Fruit fly (Drosophila melanogaster) whole organism, prepupa: ENCODE results near the gene CG14137.

ENCODE experiments used
- Blimp-1 ChIP-seq: fragments of 200-800 bp; sonication (Bioruptor generic); optimal IDR thresholded peaks from 3 replicates; lab custom pipeline; 2017; ENCODE audit warnings: missing biosample characterization, missing genetic modification characterization, mild to moderate bottlenecking, moderate library complexity, missing genetic modification reagents
- CG10669 ChIP-seq: fragments of 200-800 bp; sonication (Bioruptor generic); optimal IDR thresholded peaks from 3 replicates; lab custom pipeline; 2018; ENCODE audit warnings: missing biosample characterization, mild to moderate bottlenecking, missing genetic modification characterization, moderate library complexity
- CG11294 ChIP-seq: fragments of 200-800 bp; sonication (Bioruptor generic); IDR thresholded peaks from 2 replicates; pipeline ENCODE4 v1.3.6; 2022; ENCODE audit warnings: missing biosample characterization, missing genetic modification characterization
- CG1621 ChIP-seq: fragments of 200-800 bp; sonication (Bioruptor generic); optimal IDR thresholded peaks from 3 replicates; lab custom pipeline; 2018; ENCODE audit warnings: missing biosample characterization, mild to moderate bottlenecking, missing genetic modification characterization
- CG16779 ChIP-seq: fragments of 200-800 bp; sonication (Bioruptor generic); optimal IDR thresholded peaks from 3 replicates; lab custom pipeline; 2017; ENCODE audit warnings: missing biosample characterization, mild to moderate bottlenecking, missing genetic modification characterization
- CG3032 ChIP-seq: fragments of 200-800 bp; optimal IDR thresholded peaks from 2 replicates; lab custom pipeline; 2019; ENCODE audit warnings: missing biosample characterization, mild to moderate bottlenecking, missing genetic modification characterization, moderate library complexity
- CG31627 ChIP-seq: fragments of 200-800 bp; sonication (Bioruptor generic); optimal IDR thresholded peaks from 3 replicates; lab custom pipeline; 2016; ENCODE audit warnings: missing biosample characterization, missing genetic modification characterization
- CG4318 ChIP-seq: fragments of 200-800 bp; sonication (Bioruptor generic); optimal IDR thresholded peaks from 3 replicates; lab custom pipeline; 2017; ENCODE audit warnings: missing biosample characterization, mild to moderate bottlenecking, missing genetic modification characterization
- CG6163 ChIP-seq: fragments of 200-800 bp; sonication (Bioruptor generic); IDR thresholded peaks from 3 replicates; pipeline ENCODE4 v1.3.6; 2022; ENCODE audit warnings: missing biosample characterization, missing genetic modification characterization
- CG6792 ChIP-seq: fragments of 200-800 bp; sonication (Bioruptor generic); optimal IDR thresholded peaks from 3 replicates; lab custom pipeline; 2016; ENCODE audit warnings: missing biosample characterization, missing genetic modification characterization
- CG6808 ChIP-seq: fragments of 200-800 bp; sonication (Bioruptor generic); optimal IDR thresholded peaks from 3 replicates; lab custom pipeline; 2017; ENCODE audit warnings: missing biosample characterization, missing genetic modification characterization, mild to moderate bottlenecking, moderate library complexity, missing genetic modification reagents
- CG7368 ChIP-seq: fragments of 200-800 bp; sonication (Bioruptor generic); optimal IDR thresholded peaks from 3 replicates; lab custom pipeline; 2016; ENCODE audit warnings: missing biosample characterization, missing genetic modification characterization
- CG8319 ChIP-seq: fragments of 200-800 bp; sonication (Bioruptor generic); optimal IDR thresholded peaks from 3 replicates; lab custom pipeline; 2016; ENCODE audit warnings: missing biosample characterization, missing genetic modification characterization
- CG9139 ChIP-seq: fragments of 200-800 bp; sonication (Bioruptor generic); optimal IDR thresholded peaks from 3 replicates; lab custom pipeline; 2017; ENCODE audit warnings: missing biosample characterization, mild to moderate bottlenecking, missing genetic modification characterization
- Eip75B ChIP-seq: fragments of 200-800 bp; sonication (Bioruptor generic); optimal IDR thresholded peaks from 3 replicates; lab custom pipeline; 2016; ENCODE audit warnings: missing biosample characterization, missing genetic modification characterization
- Eip78C ChIP-seq: fragments of 200-800 bp; sonication (Bioruptor generic); peaks from one replicate; lab custom pipeline; 2016; ENCODE audit warnings: missing biosample characterization, missing genetic modification characterization
- Ets21C ChIP-seq: fragments of 200-800 bp; sonication (Bioruptor generic); optimal IDR thresholded peaks from 3 replicates; lab custom pipeline; 2016; ENCODE audit warnings: missing biosample characterization, missing genetic modification characterization
- Ets96B ChIP-seq: fragments of 200-800 bp; optimal IDR thresholded peaks from 2 replicates; lab custom pipeline; 2019; ENCODE audit warnings: missing biosample characterization, mild to moderate bottlenecking, missing genetic modification characterization, moderate library complexity
- Hr39 ChIP-seq: fragments of 200-800 bp; sonication (Bioruptor generic); optimal IDR thresholded peaks from 2 replicates; lab custom pipeline; 2016; ENCODE audit warnings: missing biosample characterization, missing genetic modification characterization
- Hr4 ChIP-seq: fragments of 200-800 bp; sonication (Bioruptor generic); optimal IDR thresholded peaks from 3 replicates; lab custom pipeline; 2016; ENCODE audit warnings: missing biosample characterization, missing genetic modification characterization
- Lpt ChIP-seq: fragments of 200-800 bp; sonication (Bioruptor generic); optimal IDR thresholded peaks from 3 replicates; lab custom pipeline; 2016; ENCODE audit warnings: missing biosample characterization, missing genetic modification characterization
- Met ChIP-seq: fragments of 200-800 bp; sonication (Bioruptor generic); optimal IDR thresholded peaks from 3 replicates; lab custom pipeline; 2016; ENCODE audit warnings: missing biosample characterization, missing genetic modification characterization
- OdsH ChIP-seq: fragments of 200-800 bp; sonication (Bioruptor generic); optimal IDR thresholded peaks from 3 replicates; lab custom pipeline; 2016; ENCODE audit warnings: missing biosample characterization, missing genetic modification characterization
- Smox ChIP-seq: fragments of 200-800 bp; sonication (Bioruptor generic); optimal IDR thresholded peaks from 3 replicates; lab custom pipeline; 2016; ENCODE audit warnings: missing biosample characterization, missing genetic modification characterization
- Sox102F ChIP-seq: fragments of 200-800 bp; sonication (Bioruptor generic); optimal IDR thresholded peaks from 2 replicates; lab custom pipeline; 2016; ENCODE audit warnings: missing biosample characterization, mild to moderate bottlenecking, missing genetic modification characterization
- Sox14 ChIP-seq: fragments of 200-800 bp; sonication (Bioruptor generic); optimal IDR thresholded peaks from 3 replicates; lab custom pipeline; 2016; ENCODE audit warnings: missing biosample characterization, missing genetic modification characterization
- Sox15 ChIP-seq: fragments of 200-800 bp; sonication (Bioruptor generic); optimal IDR thresholded peaks from 3 replicates; lab custom pipeline; 2016; ENCODE audit warnings: missing biosample characterization, missing genetic modification characterization
- acj6 ChIP-seq: fragments of 200-800 bp; sonication (Bioruptor generic); optimal IDR thresholded peaks from 3 replicates; lab custom pipeline; 2016; ENCODE audit warnings: missing biosample characterization, missing genetic modification characterization
- cyc ChIP-seq: fragments of 200-800 bp; sonication (Bioruptor generic); optimal IDR thresholded peaks from 3 replicates; lab custom pipeline; 2016; ENCODE audit warnings: missing biosample characterization, missing genetic modification characterization
- dac ChIP-seq: fragments of 200-800 bp; sonication (Bioruptor generic); optimal IDR thresholded peaks from 2 replicates; lab custom pipeline; 2017; ENCODE audit warnings: missing biosample characterization, mild to moderate bottlenecking, missing genetic modification characterization
- dsx ChIP-seq: fragments of 200-800 bp; optimal IDR thresholded peaks from 3 replicates; lab custom pipeline; 2019; ENCODE audit warnings: missing biosample characterization, mild to moderate bottlenecking, missing genetic modification characterization, moderate library complexity; ENCODE audit not compliant: poor library complexity, severe bottlenecking
- eg ChIP-seq: fragments of 200-800 bp; sonication (Bioruptor generic); IDR thresholded peaks from 3 replicates; pipeline ENCODE4 v1.3.6; 2022; ENCODE audit warnings: missing biosample characterization, missing genetic modification characterization
- esn ChIP-seq: fragments of 200-800 bp; sonication (Bioruptor generic); optimal IDR thresholded peaks from 2 replicates; lab custom pipeline; 2016; ENCODE audit warnings: missing biosample characterization, mild to moderate bottlenecking, missing genetic modification characterization, moderate library complexity
- fd85E ChIP-seq: fragments of 200-800 bp; sonication (Bioruptor generic); optimal IDR thresholded peaks from 3 replicates; lab custom pipeline; 2016; ENCODE audit warnings: missing biosample characterization, missing genetic modification characterization
- fkh ChIP-seq: fragments of 200-800 bp; sonication (Bioruptor generic); optimal IDR thresholded peaks from 3 replicates; lab custom pipeline; 2017; ENCODE audit warnings: missing biosample characterization, mild to moderate bottlenecking, missing genetic modification characterization, moderate library complexity
- net ChIP-seq: fragments of 200-800 bp; sonication (Bioruptor generic); optimal IDR thresholded peaks from 3 replicates; lab custom pipeline; 2016; ENCODE audit warnings: missing biosample characterization, missing genetic modification characterization
- salr ChIP-seq, 2 experiments: fragments of 200-800 bp; sonication (Bioruptor generic); optimal IDR thresholded peaks; 3 replicates each; lab custom pipeline; 2016 to 2018; ENCODE audit warnings: missing biosample characterization in 2 of 2, missing genetic modification characterization in 2 of 2, mild to moderate bottlenecking in 1 of 2
- ss ChIP-seq, 2 experiments: fragments of 200-800 bp; sonication (Bioruptor generic); optimal IDR thresholded peaks; 2 replicates in 1 of 2; 3 replicates in 1 of 2; lab custom pipeline; 2017 to 2018; ENCODE audit warnings: mild to moderate bottlenecking in 2 of 2, missing biosample characterization in 2 of 2, missing genetic modification characterization in 2 of 2, moderate library complexity in 1 of 2
- svp ChIP-seq: fragments of 200-800 bp; sonication (Bioruptor generic); peaks from one replicate; lab custom pipeline; 2016; ENCODE audit warnings: missing biosample characterization, missing genetic modification characterization
- topi ChIP-seq: fragments of 200-800 bp; sonication (Bioruptor generic); optimal IDR thresholded peaks from 3 replicates; lab custom pipeline; 2016; ENCODE audit warnings: missing biosample characterization, missing genetic modification characterization
- vri ChIP-seq: fragments of 200-800 bp; sonication (Bioruptor generic); optimal IDR thresholded peaks from 3 replicates; lab custom pipeline; 2016; ENCODE audit warnings: missing biosample characterization, mild to moderate bottlenecking, missing genetic modification characterization

The CG14137 gene

dm6 chr3L:11634551-11634950 is 34.7 kb upstream of the CG14137 start (continued):
- peak; percentile 75 to 77 for TF ChIP-seq ss (GFP tag; optimal IDR thresholded peaks at IDR 0.05; lab: Kevin White, UChicago)
- TF ChIP-seq fkh (GFP tag; lab: Kevin White, UChicago), result no peak
- TF ChIP-seq Sox15 (GFP tag; lab: Kevin White, UChicago), result no peak
- no peak for TF ChIP-seq CG6792 (GFP tag; lab: Kevin White, UChicago)
- TF ChIP-seq CG11294 (GFP tag; lab: Robert Waterston, UW), result no peak
- TF ChIP-seq salr (GFP tag; optimal IDR thresholded peaks at IDR 0.05; lab: Kevin White, UChicago), result no peak
- peak; percentile 71 for TF ChIP-seq CG1621 (tag; lab: Kevin White, UChicago)
- TF ChIP-seq eg (GFP tag; lab: Robert Waterston, UW), result peak; percentile 85; the same call in 2 of the 3 replicates
- TF ChIP-seq Hr4 (GFP tag; lab: Kevin White, UChicago), result peak; percentile 29
- peak; percentile 42 for TF ChIP-seq CG10669 (GFP tag; lab: Kevin White, UChicago)
- no peak for TF ChIP-seq fd85E (GFP tag; lab: Kevin White, UChicago)
- TF ChIP-seq CG3032 (tag; lab: Kevin White, UChicago), result peak; percentile 52
- TF ChIP-seq esn, result peak; percentile 0
- no peak for TF ChIP-seq CG7368 (GFP tag; lab: Kevin White, UChicago)
- no peak for TF ChIP-seq acj6 (GFP tag; lab: Kevin White, UChicago)
- TF ChIP-seq CG16779 (tag; lab: Kevin White, UChicago), result peak; percentile 82
- peak; percentile 75 for TF ChIP-seq Ets96B (tag; lab: Kevin White, UChicago)
- no peak for TF ChIP-seq Blimp-1 (GFP tag; lab: Kevin White, UChicago)
- TF ChIP-seq CG6163 (GFP tag; lab: Robert Waterston, UW), result peak; percentile 82; the same call in 2 of the 3 replicates
- TF ChIP-seq CG31627 (GFP tag; lab: Kevin White, UChicago), result no peak
- TF ChIP-seq CG6808 (GFP tag; lab: Kevin White, UChicago), result peak; percentile 78
- no peak for TF ChIP-seq Met (GFP tag; lab: Kevin White, UChicago)
- TF ChIP-seq topi (GFP tag; lab: Kevin White, UChicago), result no peak
- TF ChIP-seq Eip78C (GFP tag; lab: Kevin White, UChicago), result peak; percentile 69
- TF ChIP-seq OdsH (GFP tag; lab: Kevin White, UChicago), result no peak
- no peak for TF ChIP-seq CG8319
- no peak for TF ChIP-seq Ets21C
- TF ChIP-seq Hr39 (GFP tag; lab: Kevin White, UChicago), result no peak
- no peak for TF ChIP-seq CG4318
- TF ChIP-seq cyc, result no peak
- TF ChIP-seq vri (GFP tag; lab: Kevin White, UChicago), result no peak
- no peak for TF ChIP-seq Sox14
- peak; percentile 15 for TF ChIP-seq dac (GFP tag; lab: Kevin White, UChicago)
- TF ChIP-seq CG9139 (GFP tag; lab: Kevin White, UChicago), result peak; percentile 67
- no peak for TF ChIP-seq Smox (GFP tag; lab: Kevin White, UChicago)

dm6 chr3L:11631092-11631491 is 31.2 kb upstream of the CG14137 start, which contains the start of gene CG32091:
TSS of gene CG32091 (plus strand) at chr3L:11631392.
- TF ChIP-seq Hr39 (GFP tag; lab: Kevin White, UChicago) (no peak), Smox (GFP tag; lab: Kevin White, UChicago) (no peak), Sox102F (GFP tag; lab: Kevin White, UChicago) (no peak), ss (GFP tag; optimal IDR thresholded peaks at IDR 0.05; lab: Kevin White, UChicago) (peak in 1 of 2 experiments; percentile 17), topi (GFP tag; lab: Kevin White, UChicago) (no peak), Sox14 (peak; percentile 4), Lpt (GFP tag; lab: Kevin White, UChicago) (no peak), svp (GFP tag; lab: Kevin White, UChicago) (peak; percentile 8), net (GFP tag; lab: Kevin White, UChicago) (no peak), CG6163 (GFP tag; lab: Robert Waterston, UW) (no peak), Eip75B (GFP tag; lab: Kevin White, UChicago) (no peak), acj6 (GFP tag; lab: Kevin White, UChicago) (no peak), CG9139 (GFP tag; lab: Kevin White, UChicago) (peak; percentile 10), CG1621 (tag; lab: Kevin White, UChicago) (no peak), Eip78C (GFP tag; lab: Kevin White, UChicago) (peak; percentile 31), dsx (GFP tag; lab: Kevin White, UChicago) (peak; percentile 23)
